Fruit fly (Drosophila melanogaster): Measurements from ENCODE around the gene CG7194.
A peak's percentile ranks its signal among the peaks of the same experiment; 100 is the strongest.

Gene CG7194

DNA sequence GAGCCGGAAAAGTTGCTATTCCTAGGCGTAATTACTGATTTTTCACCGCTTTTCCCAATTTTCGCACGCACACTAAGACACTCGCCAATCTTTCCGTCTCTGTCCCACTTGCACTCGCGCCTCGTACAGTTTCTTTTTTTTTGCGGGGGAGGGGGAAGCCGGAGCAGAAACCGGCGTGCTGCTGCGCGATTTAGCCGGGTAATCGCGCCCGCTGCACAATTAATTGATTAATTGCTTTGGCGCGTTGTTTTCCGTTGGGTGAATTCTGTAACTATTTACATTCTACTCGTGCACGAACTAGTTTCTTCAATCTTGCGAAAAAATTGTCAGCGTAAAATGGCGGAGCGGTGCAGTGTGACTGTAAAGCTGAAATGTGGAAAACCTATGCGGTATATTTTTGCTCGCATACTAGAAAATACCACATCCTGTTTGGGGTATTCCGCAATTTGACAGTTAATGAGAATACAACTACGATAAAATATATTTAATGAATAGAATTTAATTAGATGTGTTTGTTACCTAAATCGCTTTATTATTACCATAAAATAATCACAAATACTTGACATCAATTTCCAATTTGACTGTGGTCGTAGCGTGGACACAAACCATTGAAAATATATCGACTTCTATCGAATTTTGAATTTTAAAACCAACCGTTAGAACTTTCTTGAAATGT is 11.4 kb upstream of the CG7194 start, which contains the start of gene Cpsf6 (continued):
- no peak for TF ChIP-seq crc (GFP tag; optimal IDR thresholded peaks at IDR 0.05)
- peak; percentile 66 for TF ChIP-seq CHES-1-like (GFP tag; optimal IDR thresholded peaks at IDR 0.05)
- no peak for TF ChIP-seq tll (GFP tag; optimal IDR thresholded peaks at IDR 0.05)
- no peak for TF ChIP-seq prd (optimal IDR thresholded peaks at IDR 0.05)
- TF ChIP-seq prd (GFP tag; IDR thresholded peaks at IDR 0.05), result peak; percentile 74
- no peak for TF ChIP-seq Jarid2 (GFP tag; optimal IDR thresholded peaks at IDR 0.05)
- TF ChIP-seq Lhr (GFP tag; optimal IDR thresholded peaks at IDR 0.05), result peak; percentile 80
- TF ChIP-seq CG15011 (GFP tag; optimal IDR thresholded peaks at IDR 0.05), result peak; percentile 8
- no peak for TF ChIP-seq CG1647 (GFP tag; optimal IDR thresholded peaks at IDR 0.05)
- TF ChIP-seq CG3163 (GFP tag; optimal IDR thresholded peaks at IDR 0.05), result no peak
- TF ChIP-seq dati (GFP tag; IDR thresholded peaks at IDR 0.05), result no peak
- peak; percentile 76 for TF ChIP-seq Sox102F (GFP tag; optimal IDR thresholded peaks at IDR 0.05)
- peak; percentile 66 for TF ChIP-seq CG8924 (tag; optimal IDR thresholded peaks at IDR 0.05)
- peak; percentile 35 for TF ChIP-seq Sox100B (GFP tag; optimal IDR thresholded peaks at IDR 0.05)
- TF ChIP-seq CG2116 (GFP tag; optimal IDR thresholded peaks at IDR 0.05), result peak; percentile 82
- peak; percentile 80 for TF ChIP-seq slbo (GFP tag; IDR thresholded peaks at IDR 0.05)
- TF ChIP-seq CG15514 (GFP tag; optimal IDR thresholded peaks at IDR 0.05), result peak; percentile 80
- TF ChIP-seq Fer3 (tag; optimal IDR thresholded peaks at IDR 0.05), result peak; percentile 66
- no peak for TF ChIP-seq CG12744 (GFP tag; optimal IDR thresholded peaks at IDR 0.05)
- peak; percentile 38 for TF ChIP-seq Spps (tag; optimal IDR thresholded peaks at IDR 0.05)
- no peak for TF ChIP-seq ERR (GFP tag; optimal IDR thresholded peaks at IDR 0.05)
- TF ChIP-seq Ets97D (GFP tag; optimal IDR thresholded peaks at IDR 0.05), result peak; percentile 49
- peak; percentile 24 for TF ChIP-seq CG31388 (GFP tag; optimal IDR thresholded peaks at IDR 0.05)
- TF ChIP-seq lmd (GFP tag; IDR thresholded peaks at IDR 0.05), result peak; percentile 44; the same call in 1 of the 2 replicates
- TF ChIP-seq nerfin-1 (tag; optimal IDR thresholded peaks at IDR 0.05), result peak; percentile 42
- no peak for TF ChIP-seq CG2129 (GFP tag; IDR thresholded peaks at IDR 0.05; ENCODE audit: partially characterized antibody)
- no peak for TF ChIP-seq h (optimal IDR thresholded peaks at IDR 0.05)
- TF ChIP-seq ase (GFP tag; IDR thresholded peaks at IDR 0.05), result peak; percentile 63; the same call in 2 of the 3 replicates
- TF ChIP-seq Hr39 (optimal IDR thresholded peaks at IDR 0.05), result no peak
- TF ChIP-seq E2f1 (GFP tag; IDR thresholded peaks at IDR 0.05), result peak; percentile 20; the same call in 1 of the 2 replicates
- TF ChIP-seq pan (optimal IDR thresholded peaks at IDR 0.05), result no peak
- peak in 1 of 2 experiments; percentile 60 for TF ChIP-seq pan (GFP tag; optimal IDR thresholded peaks at IDR 0.05 in 1 of 2, IDR thresholded peaks at IDR 0.05 in 1 of 2)
- TF ChIP-seq fu2 (GFP tag; optimal IDR thresholded peaks at IDR 0.05), result no peak
- TF ChIP-seq CG4328 (GFP tag; optimal IDR thresholded peaks at IDR 0.05), result peak; percentile 42
- no peak for TF ChIP-seq disco-r (GFP tag; optimal IDR thresholded peaks at IDR 0.05)
- 0 out of 2 replicates have a peak, but pooled peaks have one; percentile 25 for TF ChIP-seq ap (GFP tag; IDR thresholded peaks at IDR 0.05)
- peak in 1 of 2 experiments; percentile 7 for TF ChIP-seq crp (GFP tag; optimal IDR thresholded peaks at IDR 0.05)
- TF ChIP-seq CG2875 (GFP tag; optimal IDR thresholded peaks at IDR 0.05), result peak; percentile 6
- peak; percentile 54 for TF ChIP-seq CG17186 (GFP tag; optimal IDR thresholded peaks at IDR 0.05)
- peak; percentile 60 for TF ChIP-seq pros (GFP tag; optimal IDR thresholded peaks at IDR 0.05)
- peak; percentile 50 for TF ChIP-seq Med (GFP tag)
- no peak for TF ChIP-seq Dfd (GFP tag; optimal IDR thresholded peaks at IDR 0.05)
- TF ChIP-seq CG8281 (tag; optimal IDR thresholded peaks at IDR 0.05), result peak; percentile 15
- TF ChIP-seq CG18764 (GFP tag; optimal IDR thresholded peaks at IDR 0.05), result peak; percentile 37
- no peak for TF ChIP-seq CG6654 (GFP tag; optimal IDR thresholded peaks at IDR 0.05)
- no peak for TF ChIP-seq Fer1 (GFP tag; optimal IDR thresholded peaks at IDR 0.05)
- no peak for TF ChIP-seq NC2β (GFP tag; optimal IDR thresholded peaks at IDR 0.05)
- peak; percentile 24 for TF ChIP-seq CG18011 (GFP tag; optimal IDR thresholded peaks at IDR 0.05)
- TF ChIP-seq Hey (tag; optimal IDR thresholded peaks at IDR 0.05), result peak; percentile 29
- TF ChIP-seq CG8089 (GFP tag; optimal IDR thresholded peaks at IDR 0.05), result peak; percentile 25

Measured in whole organism, embryonic.